Worm (Caenorhabditis elegans) whole organism, L4 larva: ENCODE data around the gene Y38E10A.24.

Source experiments
- Y75B8A.6 ChIP-seq: fragments of 200-800 bp; sonication (Bioruptor generic); IDR thresholded peaks from 2 replicates; pipeline ENCODE4 v1.3.6; 2022; ENCODE audit warnings: missing genetic modification reagents, missing genetic modification characterization, missing compliant biosample characterization
- ZK546.5 ChIP-seq, 2 experiments: sonication (generic microtip); optimal IDR thresholded peaks; 2 replicates each; lab custom pipeline; 2017; ENCODE audit warnings: missing biosample characterization in 2 of 2, missing genetic modification characterization in 2 of 2
- lsy-2 ChIP-seq, 2 experiments: fragments of 150-350 bp in 1 of 2; sonication (generic microtip) in 1 of 2; optimal IDR thresholded peaks; 2 replicates each; lab custom pipeline; 2014 to 2017; ENCODE audit warnings: missing biosample characterization in 2 of 2, missing genetic modification characterization in 2 of 2

DNA sequence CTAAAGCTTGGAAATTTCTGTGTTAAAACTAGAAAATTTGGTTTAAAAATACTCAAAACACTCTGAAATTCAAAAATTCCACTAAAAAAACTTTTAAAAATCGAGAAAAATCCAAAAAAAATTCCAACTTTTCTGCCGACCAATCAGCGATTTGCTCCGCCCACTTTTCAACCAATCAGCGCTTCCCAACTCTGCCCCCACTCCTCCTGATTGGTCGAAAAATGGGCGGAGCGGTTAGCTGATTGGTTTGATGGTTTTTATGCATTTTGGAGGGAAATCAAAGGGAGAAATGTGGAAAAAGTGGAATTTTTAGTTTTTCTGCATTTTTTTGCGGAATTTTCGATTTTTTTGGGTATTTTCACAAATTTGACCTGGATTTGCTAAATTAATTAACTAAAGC lies 43.2 kb downstream of the Y38E10A.24 start:
- TF ChIP-seq Y75B8A.6 (no peak), ZK546.5 (tag; optimal IDR thresholded peaks at IDR 0.05; lab: Kevin White, UChicago) (no peak), lsy-2 (tag; optimal IDR thresholded peaks at IDR 0.05; lab: Kevin White, UChicago) (no peak)
